Fruit fly (Drosophila melanogaster) whole organism, embryonic: ENCODE results near the gene CheA75a.

Experiments used
- Awh ChIP-seq: fragments of 200-800 bp; sonication (Bioruptor generic); IDR thresholded peaks from 2 replicates; pipeline ENCODE4, ENCODE4 v1.3.6; 2022; ENCODE audit warnings: missing biosample characterization, missing genetic modification characterization
- CG10366 ChIP-seq: fragments of 200-800 bp; sonication (Bioruptor generic); IDR thresholded peaks from 2 replicates; pipeline ENCODE4 v1.3.6; 2022; ENCODE audit warnings: missing biosample characterization, missing genetic modification characterization
- CG12391 ChIP-seq: fragments of 200-800 bp; sonication (Bioruptor generic); optimal IDR thresholded peaks from 3 replicates; lab custom pipeline; 2018; ENCODE audit warnings: missing biosample characterization, mild to moderate bottlenecking, missing genetic modification characterization, moderate library complexity
- CG13424 ChIP-seq: fragments of 200-800 bp; sonication (Bioruptor generic); optimal IDR thresholded peaks from 2 replicates; lab custom pipeline; 2019; ENCODE audit warnings: missing biosample characterization, mild to moderate bottlenecking, missing genetic modification characterization, moderate library complexity
- CG13775 ChIP-seq: fragments of 200-800 bp; sonication (Bioruptor generic); optimal IDR thresholded peaks from 3 replicates; lab custom pipeline; 2017; ENCODE audit warnings: missing biosample characterization, mild to moderate bottlenecking, missing genetic modification characterization
- CG13894 ChIP-seq: fragments of 200-800 bp; sonication (Bioruptor generic); optimal IDR thresholded peaks from 3 replicates; lab custom pipeline; 2018; ENCODE audit warnings: missing biosample characterization, mild to moderate bottlenecking, missing genetic modification characterization, moderate library complexity
- CG14667 ChIP-seq: fragments of 200-800 bp; sonication (Bioruptor generic); IDR thresholded peaks from 2 replicates; pipeline ENCODE4 v1.3.6; 2022; ENCODE audit warnings: missing biosample characterization, missing genetic modification characterization
- CG14710 ChIP-seq: fragments of 200-800 bp; sonication (Bioruptor generic); optimal IDR thresholded peaks from 3 replicates; lab custom pipeline; 2019; ENCODE audit warnings: missing biosample characterization, mild to moderate bottlenecking, missing genetic modification characterization, moderate library complexity
- CG1647 ChIP-seq: fragments of 200-800 bp; sonication (Bioruptor generic); optimal IDR thresholded peaks from 3 replicates; lab custom pipeline; 2016; ENCODE audit warnings: missing biosample characterization, missing genetic modification characterization
- CG16813 ChIP-seq: fragments of 200-800 bp; sonication (Bioruptor generic); IDR thresholded peaks from 3 replicates; pipeline ENCODE4 v1.3.6; 2022; ENCODE audit warnings: missing biosample characterization, missing genetic modification characterization; ENCODE audit not compliant: partially characterized antibody
- CG17359 ChIP-seq: fragments of 200-800 bp; sonication (Bioruptor generic); optimal IDR thresholded peaks from 3 replicates; lab custom pipeline; 2018; ENCODE audit warnings: missing biosample characterization, mild to moderate bottlenecking, missing genetic modification characterization, moderate library complexity
- CG17912 ChIP-seq: fragments of 200-800 bp; sonication (Bioruptor generic); optimal IDR thresholded peaks from 2 replicates; lab custom pipeline; 2018; ENCODE audit warnings: missing biosample characterization, mild to moderate bottlenecking, missing genetic modification characterization
- CG2678 ChIP-seq: fragments of 200-800 bp; sonication (Bioruptor generic); optimal IDR thresholded peaks from 3 replicates; lab custom pipeline; 2019; ENCODE audit warnings: missing biosample characterization, mild to moderate bottlenecking, missing genetic modification characterization, moderate library complexity
- CG2712 ChIP-seq: fragments of 200-800 bp; optimal IDR thresholded peaks from 3 replicates; lab custom pipeline; 2019; ENCODE audit warnings: missing biosample characterization, mild to moderate bottlenecking, missing genetic modification characterization, moderate library complexity
- CG30403 ChIP-seq: fragments of 200-800 bp; sonication (Bioruptor generic); optimal IDR thresholded peaks from 3 replicates; lab custom pipeline; 2016; ENCODE audit warnings: missing biosample characterization, missing genetic modification characterization
- CG32772 ChIP-seq: fragments of 200-800 bp; sonication (Bioruptor generic); IDR thresholded peaks from 2 replicates; pipeline ENCODE4 v1.3.6; 2022; ENCODE audit warnings: missing biosample characterization, missing genetic modification characterization
- CG3407 ChIP-seq: fragments of 200-800 bp; sonication (Bioruptor generic); optimal IDR thresholded peaks from 2 replicates; lab custom pipeline; 2018; ENCODE audit warnings: missing biosample characterization, mild to moderate bottlenecking, missing genetic modification characterization
- CG3726 ChIP-seq: fragments of 200-800 bp; sonication (Bioruptor generic); IDR thresholded peaks from 3 replicates; pipeline ENCODE4, ENCODE4 v1.3.6; 2022; ENCODE audit warnings: missing biosample characterization, missing genetic modification characterization
- CG4424 ChIP-seq: fragments of 200-800 bp; sonication (Bioruptor generic); optimal IDR thresholded peaks from 3 replicates; lab custom pipeline; 2016; ENCODE audit warnings: missing biosample characterization, missing genetic modification characterization
- CG8089 ChIP-seq: fragments of 200-800 bp; sonication (Bioruptor generic); optimal IDR thresholded peaks from 3 replicates; lab custom pipeline; 2016; ENCODE audit warnings: missing biosample characterization, missing genetic modification characterization
- CoRest ChIP-seq: fragments of 200-800 bp; sonication (Bioruptor generic); optimal IDR thresholded peaks from 3 replicates; lab custom pipeline; 2018; ENCODE audit warnings: missing biosample characterization, mild to moderate bottlenecking, missing genetic modification characterization, moderate library complexity
- D19A ChIP-seq: fragments of 200-800 bp; optimal IDR thresholded peaks from 3 replicates; lab custom pipeline; 2019; ENCODE audit warnings: missing biosample characterization, mild to moderate bottlenecking, missing genetic modification characterization, moderate library complexity
- Dfd ChIP-seq, 2 experiments: fragments of >200 bp; optimal IDR thresholded peaks; 2 replicates each; lab custom pipeline; 2017; ENCODE audit warnings: missing biosample characterization in 2 of 2, missing genetic modification characterization in 2 of 2
- Ets97D ChIP-seq: fragments of 200-800 bp; sonication (Bioruptor generic); optimal IDR thresholded peaks from 3 replicates; lab custom pipeline; 2016; ENCODE audit warnings: missing biosample characterization, missing genetic modification characterization
- Lpt ChIP-seq: fragments of >200 bp; optimal IDR thresholded peaks from 2 replicates; lab custom pipeline; 2018; ENCODE audit warnings: missing biosample characterization, missing genetic modification characterization
- Nf-YB ChIP-seq: fragments of 200-800 bp; sonication (Bioruptor generic); optimal IDR thresholded peaks from 3 replicates; lab custom pipeline; 2019; ENCODE audit warnings: missing biosample characterization, mild to moderate bottlenecking, missing genetic modification characterization, moderate library complexity
- Ptx1 ChIP-seq: fragments of 200-800 bp; sonication (Bioruptor generic); IDR thresholded peaks from 2 replicates; pipeline ENCODE4 v1.3.6; 2022; ENCODE audit warnings: missing biosample characterization, missing genetic modification characterization
- Rfx ChIP-seq: fragments of 200-800 bp; sonication (Bioruptor generic); IDR thresholded peaks from 2 replicates; pipeline ENCODE4 v1.3.6; 2022; ENCODE audit warnings: missing biosample characterization, missing genetic modification characterization
- Sox100B ChIP-seq: fragments of 200-800 bp; sonication (Bioruptor generic); optimal IDR thresholded peaks from 3 replicates; lab custom pipeline; 2018; ENCODE audit warnings: missing biosample characterization, mild to moderate bottlenecking, missing genetic modification characterization
- Sox102F ChIP-seq: fragments of 200-800 bp; sonication (Bioruptor generic); optimal IDR thresholded peaks from 2 replicates; lab custom pipeline; 2018; ENCODE audit warnings: missing biosample characterization, mild to moderate bottlenecking, missing genetic modification characterization, moderate library complexity
- Spps ChIP-seq: fragments of 200-800 bp; sonication (Bioruptor generic); optimal IDR thresholded peaks from 2 replicates; lab custom pipeline; 2018; ENCODE audit warnings: missing biosample characterization, mild to moderate bottlenecking, missing genetic modification characterization
- Stat92E ChIP-seq, 3 experiments: fragments of >200 bp in 2 of 3; fragments of 200-800 bp in 1 of 3; sonication (Bioruptor generic) in 1 of 3; optimal IDR thresholded peaks; 2 replicates each; lab custom pipeline; 2017 to 2019; ENCODE audit warnings: missing biosample characterization in 3 of 3, missing genetic modification characterization in 3 of 3, mild to moderate bottlenecking in 1 of 3, moderate library complexity in 1 of 3
- Trl ChIP-seq, 3 experiments: fragments of >200 bp in 2 of 3; fragments of 200-800 bp in 1 of 3; sonication (Bioruptor generic) in 1 of 3; optimal IDR thresholded peaks; 2 replicates in 1 of 3; 3 replicates in 2 of 3; lab custom pipeline; 2016 to 2017; ENCODE audit warnings: missing biosample characterization in 1 of 3, missing genetic modification characterization in 1 of 3
- br ChIP-seq: fragments of >200 bp; optimal IDR thresholded peaks from 2 replicates; lab custom pipeline; 2017
- corto ChIP-seq: fragments of 200-800 bp; sonication (Bioruptor generic); optimal IDR thresholded peaks from 2 replicates; lab custom pipeline; 2016; ENCODE audit warnings: missing biosample characterization, mild to moderate bottlenecking, missing genetic modification characterization, moderate library complexity
- esg ChIP-seq: fragments of 200-800 bp; sonication (Bioruptor generic); conservative IDR thresholded peaks from 2 replicates; pipeline ENCODE4 v1.3.6; 2022; ENCODE audit warnings: missing biosample characterization, missing genetic modification characterization
- gem ChIP-seq: fragments of 200-800 bp; sonication (Bioruptor generic); optimal IDR thresholded peaks from 2 replicates; lab custom pipeline; 2019; ENCODE audit warnings: missing biosample characterization, mild to moderate bottlenecking, missing genetic modification characterization, moderate library complexity
- gsb ChIP-seq: fragments of 200-800 bp; sonication (Bioruptor generic); IDR thresholded peaks from 2 replicates; pipeline ENCODE4 v1.3.6; 2022; ENCODE audit warnings: missing biosample characterization, missing genetic modification characterization
- nerfin-2 ChIP-seq: fragments of 200-800 bp; sonication (Bioruptor generic); IDR thresholded peaks from 2 replicates; pipeline ENCODE4 v1.3.6; 2022; ENCODE audit warnings: missing biosample characterization, missing genetic modification characterization; ENCODE audit not compliant: partially characterized antibody
- oc ChIP-seq: fragments of 200-800 bp; sonication (Bioruptor generic); optimal IDR thresholded peaks from 2 replicates; lab custom pipeline; 2018; ENCODE audit warnings: missing biosample characterization, mild to moderate bottlenecking, missing genetic modification characterization, moderate library complexity
- org-1 ChIP-seq: fragments of 200-800 bp; sonication (Bioruptor generic); optimal IDR thresholded peaks from 2 replicates; lab custom pipeline; 2017; ENCODE audit warnings: missing biosample characterization, missing genetic modification characterization
- peb ChIP-seq: fragments of 200-800 bp; sonication (Bioruptor generic); IDR thresholded peaks from 2 replicates; pipeline ENCODE4 v1.3.6; 2022; ENCODE audit warnings: missing biosample characterization, missing genetic modification characterization
- schlank ChIP-seq: fragments of 200-800 bp; sonication (Bioruptor generic); optimal IDR thresholded peaks from 2 replicates; lab custom pipeline; 2018; ENCODE audit warnings: missing biosample characterization, mild to moderate bottlenecking, missing genetic modification characterization
- sna ChIP-seq: fragments of 200-800 bp; sonication (Bioruptor generic); IDR thresholded peaks from 2 replicates; pipeline ENCODE4 v1.3.6; 2022; ENCODE audit warnings: missing biosample characterization, missing genetic modification characterization; ENCODE audit not compliant: partially characterized antibody
- tap ChIP-seq: fragments of 200-800 bp; optimal IDR thresholded peaks from 3 replicates; lab custom pipeline; 2019; ENCODE audit warnings: missing biosample characterization, mild to moderate bottlenecking, missing genetic modification characterization, moderate library complexity
- tin ChIP-seq: fragments of 200-800 bp; sonication (Bioruptor generic); optimal IDR thresholded peaks from 3 replicates; lab custom pipeline; 2016; ENCODE audit warnings: missing biosample characterization, missing genetic modification characterization
- tna ChIP-seq: fragments of 200-800 bp; sonication (Bioruptor generic); IDR thresholded peaks from 2 replicates; pipeline ENCODE4 v1.3.6; 2022; ENCODE audit warnings: missing biosample characterization, missing genetic modification characterization; ENCODE audit not compliant: partially characterized antibody
- trh ChIP-seq: fragments of 200-800 bp; sonication (Bioruptor generic); optimal IDR thresholded peaks from 2 replicates; lab custom pipeline; 2016; ENCODE audit warnings: missing biosample characterization, missing genetic modification characterization
- ttk ChIP-seq: fragments of 200-800 bp; sonication (Bioruptor generic); IDR thresholded peaks from 2 replicates; pipeline ENCODE4 v2.1.2; 2022; ENCODE audit warnings: missing biosample characterization, missing genetic modification characterization
- zen ChIP-seq: fragments of 200-800 bp; sonication (Bioruptor generic); optimal IDR thresholded peaks from 3 replicates; lab custom pipeline; 2018; ENCODE audit warnings: missing biosample characterization, mild to moderate bottlenecking, missing genetic modification characterization, moderate library complexity

CheA75a gene

dm6 chr3L:18203949-18204348, 47.9 kb upstream of the CheA75a start (continued):
- TF ChIP-seq CG10366 (GFP tag; lab: Robert Waterston, UW) = peak; percentile 25; the same call in 1 of the 2 replicates
- peak; percentile 81 for TF ChIP-seq Spps (tag; lab: Kevin White, UChicago)
- peak; percentile 13 for TF ChIP-seq CG13775 (GFP tag; lab: Kevin White, UChicago)
- TF ChIP-seq CG13424 (tag; lab: Kevin White, UChicago) = peak; percentile 62
- TF ChIP-seq Ets97D (GFP tag; lab: Kevin White, UChicago) = no peak
- TF ChIP-seq zen = peak; percentile 60
- peak; percentile 22 for TF ChIP-seq trh (GFP tag; lab: Kevin White, UChicago)
- peak; percentile 53 for TF ChIP-seq Sox100B (GFP tag; lab: Kevin White, UChicago)
- TF ChIP-seq CG32772 (GFP tag; lab: Robert Waterston, UW) = peak; percentile 46; the same call in 1 of the 2 replicates
- TF ChIP-seq CG16813 (GFP tag; lab: Robert Waterston, UW) = no peak
- TF ChIP-seq CG8089 (GFP tag; lab: Kevin White, UChicago) = no peak
- TF ChIP-seq Trl (optimal IDR thresholded peaks at IDR 0.05; lab: Kevin White, UChicago) = no peak
- TF ChIP-seq Trl (GFP tag; optimal IDR thresholded peaks at IDR 0.05; lab: Kevin White, UChicago) = no peak
- TF ChIP-seq CoRest (tag; lab: Kevin White, UChicago) = peak; percentile 70
- TF ChIP-seq Dfd (GFP tag; optimal IDR thresholded peaks at IDR 0.05; lab: Kevin White, UChicago) = no peak
- TF ChIP-seq Stat92E (GFP tag; optimal IDR thresholded peaks at IDR 0.05; lab: Kevin White, UChicago) = peak in 1 of 3 experiments; percentile 81
- TF ChIP-seq gsb = no peak
- TF ChIP-seq CG17359 (tag; lab: Kevin White, UChicago) = peak; percentile 55
- peak; percentile 70 for TF ChIP-seq Awh (GFP tag; lab: Robert Waterston, UW)
- TF ChIP-seq CG4424 (GFP tag; lab: Kevin White, UChicago) = peak; percentile 63
- TF ChIP-seq peb (GFP tag; lab: Robert Waterston, UW) = peak; percentile 31; the same call in 1 of the 2 replicates
- peak; percentile 28 for TF ChIP-seq tin (GFP tag; lab: Kevin White, UChicago)
- peak; percentile 50 for TF ChIP-seq Nf-YB (GFP tag; lab: Kevin White, UChicago)
- peak; percentile 11 for TF ChIP-seq oc (tag; lab: Kevin White, UChicago)
- no peak for TF ChIP-seq nerfin-2 (GFP tag; lab: Robert Waterston, UW)
- 0 out of 3 replicates have a peak, but pooled peaks have one; percentile 39 for TF ChIP-seq CG3726 (GFP tag; lab: Robert Waterston, UW)
- no peak for TF ChIP-seq corto (GFP tag; lab: Kevin White, UChicago)
- no peak for TF ChIP-seq schlank (tag; lab: Kevin White, UChicago)
- TF ChIP-seq gem = peak; percentile 84
- peak; percentile 21 for TF ChIP-seq org-1
- no peak for TF ChIP-seq sna (GFP tag; lab: Robert Waterston, UW)
- TF ChIP-seq CG30403 (GFP tag; lab: Kevin White, UChicago) = peak; percentile 59
- TF ChIP-seq CG14667 = no peak
- 0 out of 2 replicates have a peak, but pooled peaks have one; percentile 8 for TF ChIP-seq esg (GFP tag; lab: Robert Waterston, UW)
- peak; percentile 49 for TF ChIP-seq CG3407
- TF ChIP-seq CG14710 (tag; lab: Kevin White, UChicago) = peak; percentile 86
- TF ChIP-seq ttk (GFP tag; lab: Robert Waterston, UW) = 0 out of 2 replicates have a peak, but pooled peaks have one; percentile 28
- peak; percentile 53 for TF ChIP-seq tap
- no peak for TF ChIP-seq CG17912
- TF ChIP-seq CG1647 (GFP tag; lab: Kevin White, UChicago) = no peak
- TF ChIP-seq Ptx1 (GFP tag; lab: Robert Waterston, UW) = peak; percentile 58
- TF ChIP-seq CG2712 (tag; lab: Kevin White, UChicago) = peak; percentile 94
- TF ChIP-seq CG13894 = no peak
- TF ChIP-seq Sox102F = peak; percentile 62
- peak; percentile 79 for TF ChIP-seq D19A
- no peak for TF ChIP-seq br
- no peak for TF ChIP-seq Rfx (GFP tag; lab: Robert Waterston, UW)
- TF ChIP-seq Lpt (GFP tag; lab: Kevin White, UChicago) = no peak
- peak; percentile 81 for TF ChIP-seq CG12391
- no peak for TF ChIP-seq tna
- TF ChIP-seq CG2678 (tag; lab: Kevin White, UChicago) = peak; percentile 74
